Fruit fly (Drosophila melanogaster) whole organism, embryonic: ENCODE data around the gene CG42553.
A peak's percentile ranks its signal among the peaks of the same experiment; 100 is the strongest.

ENCODE experiments used
- Asciz ChIP-seq: fragments of 200-800 bp; sonication (Bioruptor generic); optimal IDR thresholded peaks from 2 replicates; lab custom pipeline; 2017; ENCODE audit warnings: missing biosample characterization, mild to moderate bottlenecking, missing genetic modification characterization, missing genetic modification reagents
- Atf3 ChIP-seq: fragments of 200-800 bp; sonication (Bioruptor generic); optimal IDR thresholded peaks from 3 replicates; lab custom pipeline; 2016; ENCODE audit warnings: missing biosample characterization, missing genetic modification characterization
- BEAF-32 ChIP-seq: fragments of 200-800 bp; sonication (Bioruptor generic); optimal IDR thresholded peaks from 3 replicates; lab custom pipeline; 2017; ENCODE audit warnings: missing biosample characterization, missing genetic modification characterization, mild to moderate bottlenecking, moderate library complexity, missing genetic modification reagents
- BtbVII ChIP-seq: fragments of 200-800 bp; sonication (Bioruptor generic); optimal IDR thresholded peaks from 3 replicates; lab custom pipeline; 2017; ENCODE audit warnings: missing biosample characterization, mild to moderate bottlenecking, missing genetic modification characterization
- CG10209 ChIP-seq: fragments of 200-800 bp; sonication (Bioruptor generic); optimal IDR thresholded peaks from 3 replicates; lab custom pipeline; 2017; ENCODE audit warnings: missing biosample characterization, mild to moderate bottlenecking, missing genetic modification characterization, missing genetic modification reagents
- CG10274 ChIP-seq: fragments of 200-800 bp; sonication (Bioruptor generic); optimal IDR thresholded peaks from 3 replicates; lab custom pipeline; 2017; ENCODE audit warnings: missing biosample characterization, mild to moderate bottlenecking, missing genetic modification characterization
- CG10543 ChIP-seq: fragments of 200-800 bp; sonication (Bioruptor generic); optimal IDR thresholded peaks from 3 replicates; lab custom pipeline; 2017; ENCODE audit warnings: missing biosample characterization, mild to moderate bottlenecking, missing genetic modification characterization, moderate library complexity
- CG12104 ChIP-seq: fragments of 200-800 bp; sonication (Bioruptor generic); optimal IDR thresholded peaks from 3 replicates; lab custom pipeline; 2016; ENCODE audit warnings: missing biosample characterization, missing genetic modification characterization
- CG12744 ChIP-seq: fragments of 200-800 bp; sonication (Bioruptor generic); optimal IDR thresholded peaks from 2 replicates; lab custom pipeline; 2016; ENCODE audit warnings: missing biosample characterization, missing genetic modification characterization
- CG13624 ChIP-seq: fragments of 200-800 bp; sonication (Bioruptor generic); optimal IDR thresholded peaks from 2 replicates; lab custom pipeline; 2016; ENCODE audit warnings: missing biosample characterization, missing genetic modification characterization
- CG17328 ChIP-seq: fragments of 200-800 bp; sonication (Bioruptor generic); IDR thresholded peaks from 2 replicates; pipeline ENCODE4 v1.3.6; 2022; ENCODE audit warnings: missing biosample characterization, missing genetic modification characterization
- CG17829 ChIP-seq: fragments of 200-800 bp; optimal IDR thresholded peaks from 2 replicates; lab custom pipeline; 2019; ENCODE audit warnings: missing biosample characterization, mild to moderate bottlenecking, missing genetic modification characterization, moderate library complexity
- CG30403 ChIP-seq: fragments of 200-800 bp; sonication (Bioruptor generic); optimal IDR thresholded peaks from 3 replicates; lab custom pipeline; 2016; ENCODE audit warnings: missing biosample characterization, missing genetic modification characterization
- CG3065 ChIP-seq: fragments of 200-800 bp; sonication (Bioruptor generic); optimal IDR thresholded peaks from 2 replicates; lab custom pipeline; 2016; ENCODE audit warnings: missing biosample characterization, missing genetic modification characterization
- CG3163 ChIP-seq: fragments of 200-800 bp; sonication (Bioruptor generic); optimal IDR thresholded peaks from 3 replicates; lab custom pipeline; 2016; ENCODE audit warnings: missing biosample characterization, missing genetic modification characterization
- CG33213 ChIP-seq: fragments of 200-800 bp; sonication (Bioruptor generic); optimal IDR thresholded peaks from 3 replicates; lab custom pipeline; 2016; ENCODE audit warnings: missing biosample characterization, missing genetic modification characterization
- CG7745 ChIP-seq: fragments of 200-800 bp; sonication (Bioruptor generic); optimal IDR thresholded peaks from 2 replicates; lab custom pipeline; 2018; ENCODE audit warnings: missing biosample characterization, mild to moderate bottlenecking, missing genetic modification characterization, moderate library complexity
- CG8290 ChIP-seq, 3 experiments: fragments of 200-800 bp; sonication (Bioruptor generic); optimal IDR thresholded peaks; 2 replicates each; lab custom pipeline; 2016 to 2019; ENCODE audit warnings: missing biosample characterization in 3 of 3, missing genetic modification characterization in 3 of 3, mild to moderate bottlenecking in 2 of 3, moderate library complexity in 1 of 3
- CG8478 ChIP-seq: fragments of >200 bp; optimal IDR thresholded peaks from 2 replicates; lab custom pipeline; 2018
- CG9876 ChIP-seq: fragments of 200-800 bp; sonication (Bioruptor generic); optimal IDR thresholded peaks from 2 replicates; lab custom pipeline; 2016; ENCODE audit warnings: missing biosample characterization, missing genetic modification characterization
- Chrac-16 ChIP-seq: fragments of 200-800 bp; sonication (Bioruptor generic); optimal IDR thresholded peaks from 3 replicates; lab custom pipeline; 2016; ENCODE audit warnings: missing biosample characterization, missing genetic modification characterization
- CoRest ChIP-seq: fragments of 200-800 bp; sonication (Bioruptor generic); optimal IDR thresholded peaks from 3 replicates; lab custom pipeline; 2018; ENCODE audit warnings: missing biosample characterization, mild to moderate bottlenecking, missing genetic modification characterization, moderate library complexity
- Dip2 ChIP-seq: fragments of 200-800 bp; sonication (Bioruptor generic); IDR thresholded peaks from 2 replicates; pipeline ENCODE4 v1.3.6; 2022; ENCODE audit warnings: missing biosample characterization, missing genetic modification characterization
- Dip3 ChIP-seq: fragments of 200-800 bp; sonication (Bioruptor generic); optimal IDR thresholded peaks from 3 replicates; lab custom pipeline; 2016; ENCODE audit warnings: missing biosample characterization, missing genetic modification characterization
- E2f2 ChIP-seq: fragments of 200-800 bp; sonication (Bioruptor generic); IDR thresholded peaks from 2 replicates; pipeline ENCODE4 v1.3.6; 2022; ENCODE audit warnings: missing biosample characterization, missing genetic modification characterization
- Hey ChIP-seq: fragments of 200-800 bp; sonication (Bioruptor generic); optimal IDR thresholded peaks from 3 replicates; lab custom pipeline; 2018; ENCODE audit warnings: missing biosample characterization, mild to moderate bottlenecking, missing genetic modification characterization
- HmgZ ChIP-seq: fragments of 200-800 bp; sonication (Bioruptor generic); optimal IDR thresholded peaks from 2 replicates; lab custom pipeline; 2018; ENCODE audit warnings: missing biosample characterization, mild to moderate bottlenecking, missing genetic modification characterization
- Jarid2 ChIP-seq: fragments of 200-800 bp; sonication (Bioruptor generic); optimal IDR thresholded peaks from 3 replicates; lab custom pipeline; 2017; ENCODE audit warnings: mild to moderate bottlenecking, missing biosample characterization, missing genetic modification reagents, missing genetic modification characterization
- MTF-1 ChIP-seq: fragments of 200-800 bp; sonication (Bioruptor generic); optimal IDR thresholded peaks from 2 replicates; lab custom pipeline; 2018; ENCODE audit warnings: missing biosample characterization, mild to moderate bottlenecking, missing genetic modification characterization, borderline replicate concordance
- Opbp ChIP-seq: fragments of 200-800 bp; sonication (Bioruptor generic); IDR thresholded peaks from 3 replicates; pipeline ENCODE4 v1.3.6; 2022; ENCODE audit warnings: missing biosample characterization, missing genetic modification characterization; ENCODE audit not compliant: partially characterized antibody
- Sry-β ChIP-seq: fragments of 200-800 bp; sonication (Bioruptor generic); optimal IDR thresholded peaks from 2 replicates; lab custom pipeline; 2018; ENCODE audit warnings: missing biosample characterization, mild to moderate bottlenecking, missing genetic modification characterization, moderate library complexity
- Trl ChIP-seq, 3 experiments: fragments of >200 bp in 2 of 3; fragments of 200-800 bp in 1 of 3; sonication (Bioruptor generic) in 1 of 3; optimal IDR thresholded peaks; 2 replicates in 1 of 3; 3 replicates in 2 of 3; lab custom pipeline; 2016 to 2017; ENCODE audit warnings: missing biosample characterization in 1 of 3, missing genetic modification characterization in 1 of 3
- cg ChIP-seq: fragments of 200-800 bp; sonication (Bioruptor generic); optimal IDR thresholded peaks from 3 replicates; lab custom pipeline; 2019; ENCODE audit warnings: missing biosample characterization, mild to moderate bottlenecking, missing genetic modification characterization, moderate library complexity
- chinmo ChIP-seq: fragments of 200-800 bp; sonication (Bioruptor generic); IDR thresholded peaks from 4 replicates; pipeline ENCODE4 v1.3.6; 2022; ENCODE audit warnings: missing biosample characterization, missing genetic modification characterization; ENCODE audit not compliant: partially characterized antibody
- corto ChIP-seq: fragments of 200-800 bp; sonication (Bioruptor generic); optimal IDR thresholded peaks from 2 replicates; lab custom pipeline; 2016; ENCODE audit warnings: missing biosample characterization, mild to moderate bottlenecking, missing genetic modification characterization, moderate library complexity
- crol ChIP-seq: fragments of 200-800 bp; sonication (Bioruptor generic); IDR thresholded peaks from 2 replicates; pipeline ENCODE4 v1.3.6; 2022; ENCODE audit warnings: missing biosample characterization, missing genetic modification characterization
- dmrt99B ChIP-seq: fragments of 200-800 bp; sonication (Bioruptor generic); optimal IDR thresholded peaks from 2 replicates; lab custom pipeline; 2018; ENCODE audit warnings: missing biosample characterization, mild to moderate bottlenecking, missing genetic modification characterization, moderate library complexity
- fd96Cb ChIP-seq: fragments of 200-800 bp; sonication (Bioruptor generic); optimal IDR thresholded peaks from 2 replicates; lab custom pipeline; 2018; ENCODE audit warnings: missing biosample characterization, mild to moderate bottlenecking, missing genetic modification characterization, moderate library complexity
- gfzf ChIP-seq: fragments of 200-800 bp; sonication (Bioruptor generic); optimal IDR thresholded peaks from 2 replicates; lab custom pipeline; 2016; ENCODE audit warnings: missing biosample characterization, mild to moderate bottlenecking, missing genetic modification characterization, moderate library complexity
- grn ChIP-seq: fragments of 200-800 bp; sonication (Bioruptor generic); optimal IDR thresholded peaks from 3 replicates; lab custom pipeline; 2017; ENCODE audit warnings: missing biosample characterization, missing genetic modification characterization
- her ChIP-seq: fragments of 200-800 bp; sonication (Bioruptor generic); optimal IDR thresholded peaks from 2 replicates; lab custom pipeline; 2016; ENCODE audit warnings: missing biosample characterization, missing genetic modification characterization
- mirr ChIP-seq: fragments of 200-800 bp; sonication (Bioruptor generic); optimal IDR thresholded peaks from 3 replicates; lab custom pipeline; 2018; ENCODE audit warnings: missing biosample characterization, mild to moderate bottlenecking, missing genetic modification characterization
- nom ChIP-seq: fragments of 200-800 bp; sonication (Bioruptor generic); optimal IDR thresholded peaks from 2 replicates; lab custom pipeline; 2017; ENCODE audit warnings: missing biosample characterization, missing genetic modification characterization, mild to moderate bottlenecking, moderate library complexity, missing genetic modification reagents
- phol ChIP-seq: fragments of 200-800 bp; sonication (Bioruptor generic); optimal IDR thresholded peaks from 3 replicates; lab custom pipeline; 2018; ENCODE audit warnings: missing biosample characterization, mild to moderate bottlenecking, missing genetic modification characterization, moderate library complexity
- pnt ChIP-seq: fragments of 200-800 bp; sonication (Bioruptor generic); optimal IDR thresholded peaks from 3 replicates; lab custom pipeline; 2016; ENCODE audit warnings: missing biosample characterization, missing genetic modification characterization
- sd ChIP-seq: fragments of 200-800 bp; sonication (Bioruptor generic); optimal IDR thresholded peaks from 3 replicates; lab custom pipeline; 2018; ENCODE audit warnings: missing biosample characterization, mild to moderate bottlenecking, missing genetic modification characterization, moderate library complexity
- so ChIP-seq: fragments of 200-800 bp; sonication (Bioruptor generic); IDR thresholded peaks from 3 replicates; pipeline ENCODE4 v1.3.6; 2022; ENCODE audit warnings: missing biosample characterization, missing genetic modification characterization
- trh ChIP-seq: fragments of 200-800 bp; sonication (Bioruptor generic); optimal IDR thresholded peaks from 2 replicates; lab custom pipeline; 2016; ENCODE audit warnings: missing biosample characterization, missing genetic modification characterization
- twi ChIP-seq: fragments of 200-800 bp; optimal IDR thresholded peaks from 2 replicates; lab custom pipeline; 2019; ENCODE audit warnings: missing biosample characterization, mild to moderate bottlenecking, missing genetic modification characterization, moderate library complexity
- yki ChIP-seq: fragments of >200 bp; optimal IDR thresholded peaks from 3 replicates; lab custom pipeline; 2018
- zen2 ChIP-seq: fragments of 200-800 bp; sonication (Bioruptor generic); IDR thresholded peaks from 3 replicates; pipeline ENCODE4 v1.3.6; 2022; ENCODE audit warnings: missing biosample characterization, missing genetic modification characterization; ENCODE audit not compliant: partially characterized antibody

The CG42553 gene

DNA sequence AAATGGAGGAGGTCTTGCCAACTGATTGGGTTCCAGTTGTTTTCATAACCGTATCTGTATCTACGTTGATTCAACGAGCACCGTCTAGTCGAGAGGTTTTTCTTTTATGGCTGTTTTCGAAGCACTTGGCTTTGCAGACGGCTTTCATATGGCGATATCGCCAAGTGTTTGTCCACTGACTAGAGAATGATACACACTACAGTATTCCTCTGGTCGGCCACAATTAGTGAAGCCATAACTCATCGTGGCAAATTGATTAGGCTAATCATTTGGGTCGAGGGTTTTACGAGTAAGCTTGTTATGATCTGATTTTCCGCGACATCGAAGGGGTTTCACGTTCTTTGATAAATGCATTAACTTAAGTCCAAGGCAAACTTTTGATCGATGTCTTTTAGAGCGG is 42.8 kb downstream of the CG42553 start (continued):
- TF ChIP-seq CG10209 (GFP tag; lab: Kevin White, UChicago) (no peak), CG17829 (tag; lab: Kevin White, UChicago) (no peak), CG10543 (peak; percentile 16), Dip3 (GFP tag; lab: Kevin White, UChicago) (no peak), BEAF-32 (no peak), CG7745 (tag; lab: Kevin White, UChicago) (no peak), E2f2 (GFP tag; lab: Robert Waterston, UW) (no peak), CG8290 (GFP tag; optimal IDR thresholded peaks at IDR 0.05; lab: Kevin White, UChicago) (no peak), CG8290 (tag; optimal IDR thresholded peaks at IDR 0.05; lab: Kevin White, UChicago) (no peak), BtbVII (no peak), CG12744 (no peak), CG17328 (GFP tag; lab: Robert Waterston, UW) (no peak), Atf3 (GFP tag; lab: Kevin White, UChicago) (no peak), phol (no peak), pnt (no peak), CG30403 (GFP tag; lab: Kevin White, UChicago) (no peak), grn (GFP tag; lab: Kevin White, UChicago) (peak; percentile 13), HmgZ (peak; percentile 7), CG8478 (no peak), CG3065 (GFP tag; lab: Kevin White, UChicago) (no peak), CG33213 (no peak), yki (lab: Kevin White, UChicago) (no peak), Hey (tag; lab: Kevin White, UChicago) (peak; percentile 4), Asciz (GFP tag; lab: Kevin White, UChicago) (peak; percentile 8), so (GFP tag; lab: Robert Waterston, UW) (no peak)

DNA sequence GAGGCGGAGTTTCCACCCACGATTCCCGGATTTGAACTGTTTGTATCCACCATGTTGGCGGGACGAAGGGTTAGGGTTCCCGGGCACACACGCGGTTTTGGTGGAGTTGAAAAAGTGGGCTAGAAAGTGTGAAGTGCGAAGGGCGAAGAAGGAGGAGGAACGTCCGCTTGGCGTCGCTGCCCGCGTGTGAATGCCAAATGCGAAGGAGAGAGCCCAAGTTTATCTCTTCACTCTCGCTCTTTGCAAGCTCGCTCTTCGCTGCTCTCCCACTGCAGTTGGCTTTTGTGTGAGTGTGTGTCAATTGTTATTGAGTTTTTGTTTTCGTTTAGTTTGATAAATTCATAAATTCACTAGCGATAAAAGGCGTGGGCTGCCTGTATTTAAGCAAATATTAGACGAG is 47.0 kb downstream of the CG42553 start:
- TF ChIP-seq CoRest (tag; lab: Kevin White, UChicago) (no peak), Jarid2 (no peak), corto (GFP tag; lab: Kevin White, UChicago) (no peak), trh (GFP tag; lab: Kevin White, UChicago) (no peak), zen2 (GFP tag; lab: Robert Waterston, UW) (0 out of 3 replicates have a peak, but pooled peaks have one; percentile 16), CG10274 (GFP tag; lab: Kevin White, UChicago) (no peak), Chrac-16 (GFP tag; lab: Kevin White, UChicago) (no peak), Opbp (no peak), MTF-1 (GFP tag; lab: Kevin White, UChicago) (no peak), Sry-β (GFP tag; lab: Kevin White, UChicago) (no peak), cg (GFP tag; lab: Kevin White, UChicago) (peak; percentile 33), CG3163 (GFP tag; lab: Kevin White, UChicago) (peak; percentile 50), CG9876 (GFP tag; lab: Kevin White, UChicago) (no peak), CG8290 (GFP tag; optimal IDR thresholded peaks at IDR 0.05; lab: Kevin White, UChicago) (no peak), CG8290 (tag; optimal IDR thresholded peaks at IDR 0.05; lab: Kevin White, UChicago) (peak in 1 of 2 experiments; percentile 37), dmrt99B (no peak), sd (no peak), chinmo (peak; percentile 73; the same call in 3 of the 4 replicates), Trl (optimal IDR thresholded peaks at IDR 0.05; lab: Kevin White, UChicago) (peak; percentile 79 to 83), Trl (GFP tag; optimal IDR thresholded peaks at IDR 0.05; lab: Kevin White, UChicago) (no peak), mirr (no peak), her (no peak), CG12104 (GFP tag; lab: Kevin White, UChicago) (no peak), twi (tag; lab: Kevin White, UChicago) (no peak), crol (GFP tag; lab: Robert Waterston, UW) (peak; percentile 58), Dip2 (GFP tag; lab: Robert Waterston, UW) (no peak), CG13624 (GFP tag; lab: Kevin White, UChicago) (no peak), nom (GFP tag; lab: Kevin White, UChicago) (peak; percentile 29), fd96Cb (tag; lab: Kevin White, UChicago) (no peak), gfzf (no peak)
